Fruit fly (Drosophila melanogaster) whole organism: ENCODE data around the gene app.

ENCODE experiments used
- Dll ChIP-seq: fragments of >200 bp; optimal IDR thresholded peaks from 2 replicates; lab custom pipeline; 2017
- pan ChIP-seq: fragments of >200 bp; optimal IDR thresholded peaks from 2 replicates; lab custom pipeline; 2017
- psq ChIP-seq: fragments of >200 bp; optimal IDR thresholded peaks from 2 replicates; lab custom pipeline; 2017

DNA sequence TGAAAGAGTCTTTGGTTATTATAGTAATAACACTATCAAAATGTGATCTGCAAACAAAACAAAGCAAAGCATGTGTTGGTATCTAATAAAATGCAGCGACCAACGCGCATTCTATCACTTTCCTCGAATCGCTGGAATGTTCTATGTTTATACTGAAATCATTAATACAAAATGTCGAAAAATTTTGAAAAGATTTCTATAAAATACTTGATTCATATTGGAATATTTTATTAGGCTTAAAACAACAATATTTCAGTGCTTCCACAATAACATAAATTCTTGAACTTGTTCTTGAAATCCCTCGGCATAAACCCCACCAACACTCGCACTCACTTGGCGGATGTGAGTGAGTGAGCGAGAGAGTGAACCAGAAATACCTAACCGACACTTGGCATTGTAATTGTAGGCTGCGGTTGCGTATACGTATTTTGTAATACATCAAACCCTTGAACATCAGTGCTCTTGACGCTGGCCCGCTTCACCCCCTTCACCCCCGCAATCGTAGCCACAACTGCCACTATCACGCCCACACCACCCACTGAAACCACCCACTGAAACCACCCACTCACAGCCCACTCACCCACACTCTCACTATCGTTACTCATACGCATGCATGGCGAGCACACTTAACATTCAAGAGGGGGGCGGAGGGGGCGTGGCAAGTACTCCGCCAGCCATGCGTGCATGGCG is 43.6 kb downstream of the app start:
- TF ChIP-seq Dll (lab: Kevin White, UChicago) (no peak), pan (lab: Kevin White, UChicago) (no peak), psq (lab: Kevin White, UChicago) (no peak)
